Fruit fly (Drosophila melanogaster): Measurements from ENCODE around the gene CG11327.

The CG11327 gene

dm6 chr2L:6683992-6684882 lies 2.3 kb downstream of the CG11327 start, which contains the start of gene Nhe3 (continued):
- no peak for TF ChIP-seq corto (GFP tag; optimal IDR thresholded peaks at IDR 0.05)
- TF ChIP-seq CG7271 (tag; optimal IDR thresholded peaks at IDR 0.05) = peak; percentile 28
- TF ChIP-seq CG12071 (GFP tag; optimal IDR thresholded peaks at IDR 0.05) = peak; percentile 9
- TF ChIP-seq CG7556 (GFP tag; optimal IDR thresholded peaks at IDR 0.05) = peak; percentile 81
- TF ChIP-seq Dip2 (GFP tag; IDR thresholded peaks at IDR 0.05) = peak; percentile 95
- peak; percentile 74 for TF ChIP-seq CG16815 (GFP tag; optimal IDR thresholded peaks at IDR 0.05)
- no peak for TF ChIP-seq CG7745 (tag; optimal IDR thresholded peaks at IDR 0.05)
- peak; percentile 77 for TF ChIP-seq CG9215 (GFP tag; IDR thresholded peaks at IDR 0.05)
- TF ChIP-seq Fer2 (tag; optimal IDR thresholded peaks at IDR 0.05) = peak; percentile 41
- peak; percentile 70 for TF ChIP-seq ap (GFP tag; IDR thresholded peaks at IDR 0.05)
- TF ChIP-seq lilli (GFP tag; optimal IDR thresholded peaks at IDR 0.05) = peak; percentile 90
- peak; percentile 73 for TF ChIP-seq ewg (GFP tag; optimal IDR thresholded peaks at IDR 0.05)
- TF ChIP-seq CG9817 (tag; optimal IDR thresholded peaks at IDR 0.05) = peak; percentile 80
- TF ChIP-seq Aef1 (GFP tag; IDR thresholded peaks at IDR 0.05) = peak; percentile 89
- TF ChIP-seq CG11696 (GFP tag; IDR thresholded peaks at IDR 0.05) = 0 out of 2 replicates have a peak, but pooled peaks have one; percentile 30
- no peak for TF ChIP-seq h (optimal IDR thresholded peaks at IDR 0.05)
- peak; percentile 63 for TF ChIP-seq pb (GFP tag; optimal IDR thresholded peaks at IDR 0.05)
- TF ChIP-seq nau (GFP tag; optimal IDR thresholded peaks at IDR 0.05) = peak; percentile 58
- no peak for TF ChIP-seq Hey (tag; optimal IDR thresholded peaks at IDR 0.05)
- TF ChIP-seq twi (tag; optimal IDR thresholded peaks at IDR 0.05) = peak; percentile 56
- TF ChIP-seq HLH54F (GFP tag; optimal IDR thresholded peaks at IDR 0.05) = peak; percentile 85
- peak; percentile 78 for TF ChIP-seq CG10147 (GFP tag; optimal IDR thresholded peaks at IDR 0.05)
- peak; percentile 26 for TF ChIP-seq CG17802 (tag; optimal IDR thresholded peaks at IDR 0.05)
- TF ChIP-seq cg (GFP tag; optimal IDR thresholded peaks at IDR 0.05) = no peak
- peak; percentile 75 for TF ChIP-seq MESR4 (GFP tag; optimal IDR thresholded peaks at IDR 0.05)
- peak; percentile 80 for TF ChIP-seq unpg (GFP tag; optimal IDR thresholded peaks at IDR 0.05)
- no peak for TF ChIP-seq fru (optimal IDR thresholded peaks at IDR 0.05)
- peak; percentile 83 for TF ChIP-seq ci (GFP tag; IDR thresholded peaks at IDR 0.05)
- TF ChIP-seq abd-A (tag; optimal IDR thresholded peaks at IDR 0.05) = no peak
- TF ChIP-seq CG6854 (GFP tag; optimal IDR thresholded peaks at IDR 0.05) = peak; percentile 30
- TF ChIP-seq CG15696 (tag; optimal IDR thresholded peaks at IDR 0.05) = peak; percentile 72
- peak; percentile 59 for TF ChIP-seq CG3065 (GFP tag; optimal IDR thresholded peaks at IDR 0.05)
- peak; percentile 59; the same call in 1 of the 3 replicates for TF ChIP-seq CG16813 (GFP tag; IDR thresholded peaks at IDR 0.05; ENCODE audit: partially characterized antibody)
- no peak for TF ChIP-seq CG11504 (tag; optimal IDR thresholded peaks at IDR 0.05)
- peak; percentile 90 for TF ChIP-seq sob (GFP tag; IDR thresholded peaks at IDR 0.05)
- peak; percentile 78 for TF ChIP-seq Fer1 (GFP tag; optimal IDR thresholded peaks at IDR 0.05)
- peak; percentile 45 for TF ChIP-seq CG3838 (GFP tag; optimal IDR thresholded peaks at IDR 0.05)
- TF ChIP-seq cas (GFP tag; IDR thresholded peaks at IDR 0.05) = 0 out of 2 replicates have a peak, but pooled peaks have one; percentile 41
- peak; percentile 81 for TF ChIP-seq chn (GFP tag; optimal IDR thresholded peaks at IDR 0.05)
- no peak for TF ChIP-seq sc (optimal IDR thresholded peaks at IDR 0.05)
- peak; percentile 57 for TF ChIP-seq sc (GFP tag; optimal IDR thresholded peaks at IDR 0.05)
- peak; percentile 44 for TF ChIP-seq org-1 (GFP tag; optimal IDR thresholded peaks at IDR 0.05)
- peak; percentile 78 for TF ChIP-seq pum (GFP tag; optimal IDR thresholded peaks at IDR 0.05)
- peak; percentile 76 for TF ChIP-seq esg (GFP tag; conservative IDR thresholded peaks at IDR 0.05)
- TF ChIP-seq bsh (GFP tag; optimal IDR thresholded peaks at IDR 0.05) = peak; percentile 35 to 76
- peak; percentile 86 for TF ChIP-seq CG12391 (tag; optimal IDR thresholded peaks at IDR 0.05)
- TF ChIP-seq CG11085 (GFP tag; IDR thresholded peaks at IDR 0.05) = peak; percentile 71
- TF ChIP-seq tio (GFP tag; optimal IDR thresholded peaks at IDR 0.05) = peak; percentile 76
- no peak for TF ChIP-seq tna (GFP tag; IDR thresholded peaks at IDR 0.05; ENCODE audit: partially characterized antibody)

Measured in whole organism, embryonic.